Fruit fly (Drosophila melanogaster) whole organism, prepupa: Measurements from ENCODE around the gene osp.

ENCODE experiments used
- Blimp-1 ChIP-seq: fragments of 200-800 bp; sonication (Bioruptor generic); optimal IDR thresholded peaks from 3 replicates; lab custom pipeline; 2017; ENCODE audit warnings: missing biosample characterization, missing genetic modification characterization, mild to moderate bottlenecking, moderate library complexity, missing genetic modification reagents
- CG10669 ChIP-seq: fragments of 200-800 bp; sonication (Bioruptor generic); optimal IDR thresholded peaks from 3 replicates; lab custom pipeline; 2018; ENCODE audit warnings: missing biosample characterization, mild to moderate bottlenecking, missing genetic modification characterization, moderate library complexity
- CG11902 ChIP-seq: fragments of 200-800 bp; sonication (Bioruptor generic); optimal IDR thresholded peaks from 3 replicates; lab custom pipeline; 2016; ENCODE audit warnings: missing biosample characterization, missing genetic modification characterization
- CG1621 ChIP-seq: fragments of 200-800 bp; sonication (Bioruptor generic); optimal IDR thresholded peaks from 3 replicates; lab custom pipeline; 2018; ENCODE audit warnings: missing biosample characterization, mild to moderate bottlenecking, missing genetic modification characterization
- CG16779 ChIP-seq: fragments of 200-800 bp; sonication (Bioruptor generic); optimal IDR thresholded peaks from 3 replicates; lab custom pipeline; 2017; ENCODE audit warnings: missing biosample characterization, mild to moderate bottlenecking, missing genetic modification characterization
- CG31627 ChIP-seq: fragments of 200-800 bp; sonication (Bioruptor generic); optimal IDR thresholded peaks from 3 replicates; lab custom pipeline; 2016; ENCODE audit warnings: missing biosample characterization, missing genetic modification characterization
- CG32006 ChIP-seq: fragments of 200-800 bp; sonication (Bioruptor generic); optimal IDR thresholded peaks from 3 replicates; lab custom pipeline; 2017; ENCODE audit warnings: missing biosample characterization, mild to moderate bottlenecking, missing genetic modification characterization
- CG34406 ChIP-seq: fragments of 200-800 bp; sonication (Bioruptor generic); optimal IDR thresholded peaks from 3 replicates; lab custom pipeline; 2016; ENCODE audit warnings: missing biosample characterization, missing genetic modification characterization
- CG3919 ChIP-seq: fragments of 200-800 bp; sonication (Bioruptor generic); optimal IDR thresholded peaks from 3 replicates; lab custom pipeline; 2016; ENCODE audit warnings: missing biosample characterization, missing genetic modification characterization
- CG4318 ChIP-seq: fragments of 200-800 bp; sonication (Bioruptor generic); optimal IDR thresholded peaks from 3 replicates; lab custom pipeline; 2017; ENCODE audit warnings: missing biosample characterization, mild to moderate bottlenecking, missing genetic modification characterization
- CG6163 ChIP-seq: fragments of 200-800 bp; sonication (Bioruptor generic); IDR thresholded peaks from 3 replicates; pipeline ENCODE4 v1.3.6; 2022; ENCODE audit warnings: missing biosample characterization, missing genetic modification characterization
- CG6276 ChIP-seq: fragments of 200-800 bp; sonication (Bioruptor generic); optimal IDR thresholded peaks from 2 replicates; lab custom pipeline; 2017; ENCODE audit warnings: missing biosample characterization, mild to moderate bottlenecking, missing genetic modification characterization
- CG6792 ChIP-seq: fragments of 200-800 bp; sonication (Bioruptor generic); optimal IDR thresholded peaks from 3 replicates; lab custom pipeline; 2016; ENCODE audit warnings: missing biosample characterization, missing genetic modification characterization
- CG6854 ChIP-seq: fragments of 200-800 bp; sonication (Bioruptor generic); optimal IDR thresholded peaks from 2 replicates; lab custom pipeline; 2017; ENCODE audit warnings: missing biosample characterization, mild to moderate bottlenecking, missing genetic modification characterization
- CG8119 ChIP-seq: fragments of 200-800 bp; sonication (Bioruptor generic); IDR thresholded peaks from 3 replicates; pipeline ENCODE4 v1.3.6; 2022; ENCODE audit warnings: missing biosample characterization, missing genetic modification characterization
- CG8319 ChIP-seq: fragments of 200-800 bp; sonication (Bioruptor generic); optimal IDR thresholded peaks from 3 replicates; lab custom pipeline; 2016; ENCODE audit warnings: missing biosample characterization, missing genetic modification characterization
- CG8632 ChIP-seq: fragments of 200-800 bp; sonication (Bioruptor generic); optimal IDR thresholded peaks from 3 replicates; lab custom pipeline; 2016; ENCODE audit warnings: missing biosample characterization, missing genetic modification characterization
- CG9139 ChIP-seq: fragments of 200-800 bp; sonication (Bioruptor generic); optimal IDR thresholded peaks from 3 replicates; lab custom pipeline; 2017; ENCODE audit warnings: missing biosample characterization, mild to moderate bottlenecking, missing genetic modification characterization
- Eip78C ChIP-seq: fragments of 200-800 bp; sonication (Bioruptor generic); peaks from one replicate; lab custom pipeline; 2016; ENCODE audit warnings: missing biosample characterization, missing genetic modification characterization
- Eip93F ChIP-seq: fragments of 200-800 bp; sonication (Bioruptor generic); optimal IDR thresholded peaks from 2 replicates; lab custom pipeline; 2016; ENCODE audit warnings: missing biosample characterization, mild to moderate bottlenecking, missing genetic modification characterization
- Ets21C ChIP-seq: fragments of 200-800 bp; sonication (Bioruptor generic); optimal IDR thresholded peaks from 3 replicates; lab custom pipeline; 2016; ENCODE audit warnings: missing biosample characterization, missing genetic modification characterization
- Ets96B ChIP-seq: fragments of 200-800 bp; optimal IDR thresholded peaks from 2 replicates; lab custom pipeline; 2019; ENCODE audit warnings: missing biosample characterization, mild to moderate bottlenecking, missing genetic modification characterization, moderate library complexity
- Gug ChIP-seq: fragments of 200-800 bp; sonication (Bioruptor generic); IDR thresholded peaks from 2 replicates; pipeline ENCODE4 v1.3.6; 2022; ENCODE audit warnings: missing biosample characterization, missing genetic modification characterization
- Hr38 ChIP-seq: sonication (Bioruptor generic); optimal IDR thresholded peaks from 2 replicates; lab custom pipeline; 2016; ENCODE audit warnings: missing biosample characterization, missing genetic modification characterization
- Hr39 ChIP-seq: fragments of 200-800 bp; sonication (Bioruptor generic); optimal IDR thresholded peaks from 2 replicates; lab custom pipeline; 2016; ENCODE audit warnings: missing biosample characterization, missing genetic modification characterization
- Hr4 ChIP-seq: fragments of 200-800 bp; sonication (Bioruptor generic); optimal IDR thresholded peaks from 3 replicates; lab custom pipeline; 2016; ENCODE audit warnings: missing biosample characterization, missing genetic modification characterization
- Lpt ChIP-seq: fragments of 200-800 bp; sonication (Bioruptor generic); optimal IDR thresholded peaks from 3 replicates; lab custom pipeline; 2016; ENCODE audit warnings: missing biosample characterization, missing genetic modification characterization
- Met ChIP-seq: fragments of 200-800 bp; sonication (Bioruptor generic); optimal IDR thresholded peaks from 3 replicates; lab custom pipeline; 2016; ENCODE audit warnings: missing biosample characterization, missing genetic modification characterization
- Smox ChIP-seq: fragments of 200-800 bp; sonication (Bioruptor generic); optimal IDR thresholded peaks from 3 replicates; lab custom pipeline; 2016; ENCODE audit warnings: missing biosample characterization, missing genetic modification characterization
- Sox102F ChIP-seq: fragments of 200-800 bp; sonication (Bioruptor generic); optimal IDR thresholded peaks from 2 replicates; lab custom pipeline; 2016; ENCODE audit warnings: missing biosample characterization, mild to moderate bottlenecking, missing genetic modification characterization
- Sox14 ChIP-seq: fragments of 200-800 bp; sonication (Bioruptor generic); optimal IDR thresholded peaks from 3 replicates; lab custom pipeline; 2016; ENCODE audit warnings: missing biosample characterization, missing genetic modification characterization
- achi ChIP-seq: fragments of 200-800 bp; sonication (Bioruptor generic); optimal IDR thresholded peaks from 3 replicates; lab custom pipeline; 2016; ENCODE audit warnings: missing biosample characterization, missing genetic modification characterization
- cyc ChIP-seq: fragments of 200-800 bp; sonication (Bioruptor generic); optimal IDR thresholded peaks from 3 replicates; lab custom pipeline; 2016; ENCODE audit warnings: missing biosample characterization, missing genetic modification characterization
- dac ChIP-seq: fragments of 200-800 bp; sonication (Bioruptor generic); optimal IDR thresholded peaks from 2 replicates; lab custom pipeline; 2017; ENCODE audit warnings: missing biosample characterization, mild to moderate bottlenecking, missing genetic modification characterization
- dsx ChIP-seq: fragments of 200-800 bp; optimal IDR thresholded peaks from 3 replicates; lab custom pipeline; 2019; ENCODE audit warnings: missing biosample characterization, mild to moderate bottlenecking, missing genetic modification characterization, moderate library complexity; ENCODE audit not compliant: poor library complexity, severe bottlenecking
- fd59A ChIP-seq: fragments of 200-800 bp; sonication (Bioruptor generic); optimal IDR thresholded peaks from 2 replicates; lab custom pipeline; 2017; ENCODE audit warnings: missing biosample characterization, mild to moderate bottlenecking, missing genetic modification characterization, missing genetic modification reagents
- fd85E ChIP-seq: fragments of 200-800 bp; sonication (Bioruptor generic); optimal IDR thresholded peaks from 3 replicates; lab custom pipeline; 2016; ENCODE audit warnings: missing biosample characterization, missing genetic modification characterization
- fkh ChIP-seq: fragments of 200-800 bp; sonication (Bioruptor generic); optimal IDR thresholded peaks from 3 replicates; lab custom pipeline; 2017; ENCODE audit warnings: missing biosample characterization, mild to moderate bottlenecking, missing genetic modification characterization, moderate library complexity
- pdm3 ChIP-seq: fragments of 200-800 bp; sonication (Bioruptor generic); optimal IDR thresholded peaks from 3 replicates; lab custom pipeline; 2016; ENCODE audit warnings: missing biosample characterization, missing genetic modification characterization
- ss ChIP-seq, 2 experiments: fragments of 200-800 bp; sonication (Bioruptor generic); optimal IDR thresholded peaks; 2 replicates in 1 of 2; 3 replicates in 1 of 2; lab custom pipeline; 2017 to 2018; ENCODE audit warnings: mild to moderate bottlenecking in 2 of 2, missing biosample characterization in 2 of 2, missing genetic modification characterization in 2 of 2, moderate library complexity in 1 of 2
- svp ChIP-seq: fragments of 200-800 bp; sonication (Bioruptor generic); peaks from one replicate; lab custom pipeline; 2016; ENCODE audit warnings: missing biosample characterization, missing genetic modification characterization
- vri ChIP-seq: fragments of 200-800 bp; sonication (Bioruptor generic); optimal IDR thresholded peaks from 3 replicates; lab custom pipeline; 2016; ENCODE audit warnings: missing biosample characterization, mild to moderate bottlenecking, missing genetic modification characterization

The osp gene

DNA sequence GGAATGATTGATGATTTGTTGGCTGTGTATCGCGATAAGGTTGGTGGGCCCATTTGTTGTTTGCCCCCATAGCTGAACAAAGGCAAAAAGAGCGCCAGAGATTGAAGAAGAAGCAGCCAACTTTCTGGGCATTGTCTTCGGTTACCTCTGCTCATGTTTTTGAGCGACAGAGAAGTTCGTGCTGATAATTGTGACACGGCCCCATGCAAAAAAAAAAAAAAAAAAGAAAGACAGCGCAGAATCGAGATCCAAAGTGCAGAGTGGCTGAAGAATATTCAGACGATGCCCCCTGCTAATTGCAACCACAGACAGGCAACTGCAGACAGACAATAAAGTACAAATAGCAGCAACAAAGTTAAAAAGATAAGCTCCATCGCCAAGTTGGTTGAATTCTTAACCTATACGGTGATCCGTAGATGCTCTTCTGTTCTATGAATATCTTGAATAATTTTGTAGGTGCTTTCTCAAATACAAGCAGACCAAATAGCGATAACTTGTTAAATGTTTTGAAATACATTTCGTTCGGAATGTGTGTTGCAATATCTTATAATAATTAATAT lies 6.7 kb downstream of the osp start:
- TF ChIP-seq CG8319 (GFP tag; lab: Kevin White, UChicago) (no peak), CG9139 (GFP tag; lab: Kevin White, UChicago) (peak; percentile 20), dac (GFP tag; lab: Kevin White, UChicago) (no peak), Hr4 (no peak), cyc (GFP tag; lab: Kevin White, UChicago) (no peak), Ets21C (GFP tag; lab: Kevin White, UChicago) (no peak), CG8632 (GFP tag; lab: Kevin White, UChicago) (no peak), Eip78C (GFP tag; lab: Kevin White, UChicago) (peak; percentile 7), vri (no peak), pdm3 (no peak), Ets96B (tag; lab: Kevin White, UChicago) (no peak), CG31627 (GFP tag; lab: Kevin White, UChicago) (no peak), Sox14 (GFP tag; lab: Kevin White, UChicago) (peak; percentile 37), Hr38 (GFP tag; lab: Kevin White, UChicago) (no peak), Lpt (no peak), Smox (no peak), CG3919 (GFP tag; lab: Kevin White, UChicago) (peak; percentile 28), CG16779 (tag; lab: Kevin White, UChicago) (no peak), svp (GFP tag; lab: Kevin White, UChicago) (peak; percentile 92), Met (no peak), ss (GFP tag; optimal IDR thresholded peaks at IDR 0.05; lab: Kevin White, UChicago) (peak in 1 of 2 experiments; percentile 79), Eip93F (no peak), dsx (GFP tag; lab: Kevin White, UChicago) (peak; percentile 82), CG1621 (no peak), achi (GFP tag; lab: Kevin White, UChicago) (no peak), fd59A (GFP tag; lab: Kevin White, UChicago) (no peak), CG11902 (GFP tag; lab: Kevin White, UChicago) (no peak)

DNA sequence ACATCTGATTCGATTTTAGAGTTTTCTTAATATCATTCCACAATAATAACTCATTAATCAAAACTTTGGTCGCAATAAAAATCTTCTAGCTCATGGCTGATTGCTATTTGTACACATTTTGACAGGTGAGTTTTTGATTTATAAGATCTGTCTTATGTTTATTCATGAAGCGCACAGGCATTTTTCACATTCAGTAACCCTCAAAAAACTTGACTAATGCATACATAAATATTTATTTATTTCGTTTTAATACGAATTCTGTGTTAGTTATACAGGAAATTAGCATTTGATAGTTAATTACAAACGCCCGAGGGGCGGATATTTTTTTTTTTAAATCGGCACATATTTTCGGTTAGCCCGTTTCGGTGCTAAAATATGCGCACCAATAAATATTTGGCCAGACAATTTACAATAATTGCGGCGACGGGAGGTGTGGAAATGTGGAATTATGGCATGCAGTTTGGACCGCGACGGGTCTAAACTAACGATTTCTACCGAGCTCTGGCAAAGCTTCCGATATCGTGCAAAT lies 8.7 kb downstream of the osp start:
- TF ChIP-seq fkh (GFP tag; lab: Kevin White, UChicago) (peak; percentile 61), CG6792 (GFP tag; lab: Kevin White, UChicago) (no peak)

dm6 chr2L:14679609-14680008 lies 9.5 kb downstream of the osp start:
- TF ChIP-seq Smox (no peak), CG32006 (GFP tag; lab: Kevin White, UChicago) (no peak)

dm6 chr2L:14676695-14677094 lies 12.4 kb downstream of the osp start:
- TF ChIP-seq Eip78C (GFP tag; lab: Kevin White, UChicago) (peak; percentile 71), cyc (GFP tag; lab: Kevin White, UChicago) (no peak)

DNA sequence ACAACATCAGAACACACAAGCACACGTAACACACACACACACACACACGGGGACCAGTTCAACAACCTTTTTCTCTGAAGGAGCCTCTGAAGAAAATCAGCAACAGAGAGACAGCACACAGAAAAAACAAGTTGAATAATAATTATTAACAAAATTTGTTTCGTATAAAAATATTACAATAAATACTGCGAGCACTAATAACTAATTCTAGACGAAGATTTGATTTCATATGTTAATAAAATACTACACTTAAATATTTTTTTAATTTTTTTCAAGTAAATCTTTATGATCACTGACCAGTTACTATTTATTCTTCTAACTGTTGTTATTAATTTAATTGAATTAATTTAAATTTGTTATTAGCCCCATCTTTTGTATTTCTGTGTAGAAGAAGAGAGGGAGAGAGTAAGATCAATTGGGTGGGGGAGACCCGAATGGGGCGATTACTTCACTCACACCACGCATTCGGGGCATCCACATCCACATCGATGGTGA lies 14.5 kb downstream of the osp start:
- TF ChIP-seq Ets21C (GFP tag; lab: Kevin White, UChicago) (peak; percentile 6), CG34406 (GFP tag; lab: Kevin White, UChicago) (peak; percentile 87), CG11902 (GFP tag; lab: Kevin White, UChicago) (peak; percentile 60), CG10669 (GFP tag; lab: Kevin White, UChicago) (peak; percentile 75), Hr39 (GFP tag; lab: Kevin White, UChicago) (peak; percentile 37), Gug (GFP tag; lab: Robert Waterston, UW) (peak; percentile 67), fd85E (GFP tag; lab: Kevin White, UChicago) (peak; percentile 6), Hr4 (peak; percentile 15), CG6854 (GFP tag; lab: Kevin White, UChicago) (peak; percentile 69), CG8119 (GFP tag; lab: Robert Waterston, UW) (peak; percentile 82), CG4318 (GFP tag; lab: Kevin White, UChicago) (peak; percentile 40), Sox102F (GFP tag; lab: Kevin White, UChicago) (peak; percentile 44), Blimp-1 (GFP tag; lab: Kevin White, UChicago) (peak; percentile 87), CG6163 (GFP tag; lab: Robert Waterston, UW) (peak; percentile 73; the same call in 2 of the 3 replicates), Met (peak; percentile 89), CG6792 (GFP tag; lab: Kevin White, UChicago) (peak; percentile 76), pdm3 (peak; percentile 60), CG32006 (GFP tag; lab: Kevin White, UChicago) (peak; percentile 73), CG6276 (GFP tag; lab: Kevin White, UChicago) (peak; percentile 52), ss (GFP tag; optimal IDR thresholded peaks at IDR 0.05; lab: Kevin White, UChicago) (peak; percentile 80 to 85), CG9139 (GFP tag; lab: Kevin White, UChicago) (peak; percentile 79), CG1621 (no peak)
